Worm (Caenorhabditis elegans) whole organism, L3 larva: Measurements from ENCODE around the gene tbc-1.

Experiments used
- fkh-10 ChIP-seq: sonication (generic microtip); optimal IDR thresholded peaks from 2 replicates; lab custom pipeline; 2017; ENCODE audit warnings: missing biosample characterization, missing genetic modification reagents, missing genetic modification characterization
- fos-1 ChIP-seq: fragments of 150-350 bp; optimal IDR thresholded peaks from 2 replicates; lab custom pipeline; 2014; ENCODE audit warnings: missing biosample characterization, missing genetic modification characterization
- lsy-12 ChIP-seq: sonication (generic microtip); optimal IDR thresholded peaks from 2 replicates; lab custom pipeline; 2016; ENCODE audit warnings: mild to moderate bottlenecking, missing genetic modification characterization, missing compliant biosample characterization
- nfya-1 ChIP-seq: sonication (generic microtip); optimal IDR thresholded peaks from 2 replicates; lab custom pipeline; 2017; ENCODE audit warnings: missing genetic modification characterization, mild to moderate bottlenecking, missing compliant biosample characterization, antibody characterized with exemption, moderate library complexity; ENCODE audit not compliant: insufficient read depth
- nhr-11 ChIP-seq: fragments of 150-350 bp; optimal IDR thresholded peaks from 2 replicates; lab custom pipeline; 2014; ENCODE audit warnings: missing biosample characterization, missing genetic modification characterization
- nhr-25 ChIP-seq: sonication (generic microtip); optimal IDR thresholded peaks from 2 replicates; lab custom pipeline; 2017; ENCODE audit warnings: missing biosample characterization, missing genetic modification characterization
- nhr-67 ChIP-seq: fragments of 150-350 bp; optimal IDR thresholded peaks from 2 replicates; lab custom pipeline; 2014; ENCODE audit warnings: missing biosample characterization, missing genetic modification characterization
- unc-62 ChIP-seq: fragments of 150-350 bp; sonication (generic microtip); optimal IDR thresholded peaks from 4 replicates; lab custom pipeline; 2014; ENCODE audit warnings: missing biosample characterization, missing genetic modification reagents, missing genetic modification characterization
- zag-1 ChIP-seq: fragments of 150-350 bp; optimal IDR thresholded peaks from 2 replicates; lab custom pipeline; 2014; ENCODE audit warnings: missing biosample characterization, missing genetic modification characterization

ce11 chrX:14946464-14947354 is 23.8 kb upstream of the tbc-1 start:
- TF ChIP-seq unc-62 (GFP tag; lab: Kevin White, UChicago) (no peak), fos-1 (tag; lab: Kevin White, UChicago) (no peak), zag-1 (no peak), nhr-67 (tag; lab: Kevin White, UChicago) (no peak), nhr-11 (tag; lab: Kevin White, UChicago) (no peak), nhr-25 (tag; lab: Kevin White, UChicago) (no peak), lsy-12 (tag; lab: Kevin White, UChicago) (no peak), nfya-1 (peak; percentile 30), fkh-10 (GFP tag; lab: Kevin White, UChicago) (no peak)
